Fruit fly (Drosophila melanogaster) whole organism, embryonic: Measurements from ENCODE around the gene CG14839.

ENCODE experiments used
- BtbVII ChIP-seq: fragments of 200-800 bp; sonication (Bioruptor generic); optimal IDR thresholded peaks from 3 replicates; lab custom pipeline; 2017; ENCODE audit warnings: missing biosample characterization, mild to moderate bottlenecking, missing genetic modification characterization
- C15 ChIP-seq: fragments of 200-800 bp; sonication (Bioruptor generic); IDR thresholded peaks from 3 replicates; pipeline ENCODE4 v1.3.6; 2022; ENCODE audit warnings: missing biosample characterization, missing genetic modification characterization
- CG11504 ChIP-seq: fragments of 200-800 bp; sonication (Bioruptor generic); optimal IDR thresholded peaks from 3 replicates; lab custom pipeline; 2019; ENCODE audit warnings: missing biosample characterization, mild to moderate bottlenecking, missing genetic modification characterization, moderate library complexity
- CG12299 ChIP-seq: fragments of 200-800 bp; sonication (Bioruptor generic); optimal IDR thresholded peaks from 2 replicates; lab custom pipeline; 2018; ENCODE audit warnings: missing biosample characterization, mild to moderate bottlenecking, missing genetic modification characterization
- CG13123 ChIP-seq: fragments of 200-800 bp; sonication (Bioruptor generic); optimal IDR thresholded peaks from 2 replicates; lab custom pipeline; 2016; ENCODE audit warnings: missing biosample characterization, missing genetic modification characterization
- CG13287 ChIP-seq: fragments of 200-800 bp; sonication (Bioruptor generic); IDR thresholded peaks from 2 replicates; pipeline ENCODE4 v1.3.6; 2022; ENCODE audit warnings: missing biosample characterization, missing genetic modification characterization; ENCODE audit not compliant: partially characterized antibody
- CG14050 ChIP-seq: fragments of 200-800 bp; sonication (Bioruptor generic); IDR thresholded peaks from 3 replicates; pipeline ENCODE4 v1.3.6; 2022; ENCODE audit warnings: missing biosample characterization, missing genetic modification characterization
- CG14860 ChIP-seq: fragments of 200-800 bp; sonication (Bioruptor generic); IDR thresholded peaks from 3 replicates; pipeline ENCODE4 v1.3.6; 2022; ENCODE audit warnings: missing biosample characterization, missing genetic modification characterization; ENCODE audit not compliant: partially characterized antibody
- CG16863 ChIP-seq: fragments of 200-800 bp; sonication (Bioruptor generic); optimal IDR thresholded peaks from 3 replicates; lab custom pipeline; 2016; ENCODE audit warnings: missing biosample characterization, missing genetic modification characterization
- CG17912 ChIP-seq: fragments of 200-800 bp; sonication (Bioruptor generic); optimal IDR thresholded peaks from 2 replicates; lab custom pipeline; 2018; ENCODE audit warnings: missing biosample characterization, mild to moderate bottlenecking, missing genetic modification characterization
- CG18262 ChIP-seq: fragments of 200-800 bp; optimal IDR thresholded peaks from 3 replicates; lab custom pipeline; 2019; ENCODE audit warnings: missing biosample characterization, mild to moderate bottlenecking, missing genetic modification characterization, moderate library complexity
- CG18764 ChIP-seq: fragments of 200-800 bp; sonication (Bioruptor generic); optimal IDR thresholded peaks from 3 replicates; lab custom pipeline; 2016; ENCODE audit warnings: missing biosample characterization, missing genetic modification characterization
- CG33557 ChIP-seq: fragments of 200-800 bp; sonication (Bioruptor generic); optimal IDR thresholded peaks from 2 replicates; lab custom pipeline; 2019; ENCODE audit warnings: missing biosample characterization, mild to moderate bottlenecking, missing genetic modification characterization, moderate library complexity
- CG5180 ChIP-seq: fragments of 200-800 bp; sonication (Bioruptor generic); optimal IDR thresholded peaks from 3 replicates; lab custom pipeline; 2017; ENCODE audit warnings: missing biosample characterization, missing genetic modification characterization, mild to moderate bottlenecking, moderate library complexity, missing genetic modification reagents
- CG6175 ChIP-seq: fragments of 200-800 bp; sonication (Bioruptor generic); IDR thresholded peaks from 3 replicates; pipeline ENCODE4 v1.3.6; 2022; ENCODE audit warnings: missing biosample characterization, missing genetic modification characterization
- CG7839 ChIP-seq: fragments of 200-800 bp; sonication (Bioruptor generic); optimal IDR thresholded peaks from 3 replicates; lab custom pipeline; 2018; ENCODE audit warnings: missing biosample characterization, mild to moderate bottlenecking, missing genetic modification characterization, moderate library complexity
- CG8290 ChIP-seq, 3 experiments: fragments of 200-800 bp; sonication (Bioruptor generic); optimal IDR thresholded peaks; 2 replicates each; lab custom pipeline; 2016 to 2019; ENCODE audit warnings: missing biosample characterization in 3 of 3, missing genetic modification characterization in 3 of 3, mild to moderate bottlenecking in 2 of 3, moderate library complexity in 1 of 3
- CG9215 ChIP-seq: fragments of 200-800 bp; sonication (Bioruptor generic); IDR thresholded peaks from 2 replicates; pipeline ENCODE4 v1.3.6; 2022; ENCODE audit warnings: missing biosample characterization, missing genetic modification characterization
- CG9932 ChIP-seq: fragments of 200-800 bp; sonication (Bioruptor generic); IDR thresholded peaks from 2 replicates; pipeline ENCODE4 v1.3.6; 2022; ENCODE audit warnings: missing biosample characterization, missing genetic modification characterization
- CoRest ChIP-seq: fragments of 200-800 bp; sonication (Bioruptor generic); optimal IDR thresholded peaks from 3 replicates; lab custom pipeline; 2018; ENCODE audit warnings: missing biosample characterization, mild to moderate bottlenecking, missing genetic modification characterization, moderate library complexity
- Dbx ChIP-seq: fragments of 200-800 bp; sonication (Bioruptor generic); IDR thresholded peaks from 3 replicates; pipeline ENCODE4 v1.3.6; 2022; ENCODE audit warnings: missing biosample characterization, missing genetic modification characterization
- Dip3 ChIP-seq: fragments of 200-800 bp; sonication (Bioruptor generic); optimal IDR thresholded peaks from 3 replicates; lab custom pipeline; 2016; ENCODE audit warnings: missing biosample characterization, missing genetic modification characterization
- E2f1 ChIP-seq: fragments of 200-800 bp; sonication (Bioruptor generic); IDR thresholded peaks from 2 replicates; pipeline ENCODE4 v1.3.6; 2022; ENCODE audit warnings: missing biosample characterization, missing genetic modification characterization
- Eip74EF ChIP-seq, 2 experiments: fragments of 200-800 bp in 1 of 2; fragments of >200 bp in 1 of 2; sonication (Bioruptor generic) in 1 of 2; optimal IDR thresholded peaks; 2 replicates each; lab custom pipeline; 2017 to 2019; ENCODE audit warnings: missing biosample characterization in 2 of 2, missing genetic modification characterization in 2 of 2, mild to moderate bottlenecking in 1 of 2, moderate library complexity in 1 of 2
- Hey ChIP-seq: fragments of 200-800 bp; sonication (Bioruptor generic); optimal IDR thresholded peaks from 3 replicates; lab custom pipeline; 2018; ENCODE audit warnings: missing biosample characterization, mild to moderate bottlenecking, missing genetic modification characterization
- Kr ChIP-seq: fragments of 200-800 bp; sonication (Bioruptor generic); optimal IDR thresholded peaks from 2 replicates; lab custom pipeline; 2017; ENCODE audit warnings: missing biosample characterization, mild to moderate bottlenecking, missing genetic modification characterization
- NfI ChIP-seq: fragments of 200-800 bp; sonication (Bioruptor generic); optimal IDR thresholded peaks from 3 replicates; lab custom pipeline; 2018; ENCODE audit warnings: missing biosample characterization, mild to moderate bottlenecking, missing genetic modification characterization, moderate library complexity
- Pdp1 ChIP-seq, 2 experiments: fragments of 200-800 bp; sonication (Bioruptor generic); optimal IDR thresholded peaks; 3 replicates each; lab custom pipeline; 2016; ENCODE audit warnings: missing biosample characterization in 2 of 2, missing genetic modification characterization in 2 of 2, mild to moderate bottlenecking in 1 of 2, moderate library complexity in 1 of 2
- Rfx ChIP-seq: fragments of 200-800 bp; sonication (Bioruptor generic); IDR thresholded peaks from 2 replicates; pipeline ENCODE4 v1.3.6; 2022; ENCODE audit warnings: missing biosample characterization, missing genetic modification characterization
- Sox100B ChIP-seq: fragments of 200-800 bp; sonication (Bioruptor generic); optimal IDR thresholded peaks from 3 replicates; lab custom pipeline; 2018; ENCODE audit warnings: missing biosample characterization, mild to moderate bottlenecking, missing genetic modification characterization
- Usf ChIP-seq: fragments of 200-800 bp; sonication (Bioruptor generic); optimal IDR thresholded peaks from 2 replicates; lab custom pipeline; 2017; ENCODE audit warnings: missing genotype, missing biosample characterization, missing genetic modification characterization
- bigmax ChIP-seq: fragments of 200-800 bp; sonication (Bioruptor generic); optimal IDR thresholded peaks from 2 replicates; lab custom pipeline; 2018; ENCODE audit warnings: missing biosample characterization, mild to moderate bottlenecking, missing genetic modification characterization
- bowl ChIP-seq: fragments of 200-800 bp; sonication (Bioruptor generic); IDR thresholded peaks from 2 replicates; pipeline ENCODE4 v1.3.6; 2022; ENCODE audit warnings: missing biosample characterization, missing genetic modification characterization
- da ChIP-seq: fragments of 200-800 bp; sonication (Bioruptor generic); optimal IDR thresholded peaks from 2 replicates; lab custom pipeline; 2016; ENCODE audit warnings: missing biosample characterization, missing genetic modification characterization
- dmrt99B ChIP-seq: fragments of 200-800 bp; sonication (Bioruptor generic); optimal IDR thresholded peaks from 2 replicates; lab custom pipeline; 2018; ENCODE audit warnings: missing biosample characterization, mild to moderate bottlenecking, missing genetic modification characterization, moderate library complexity
- hkb ChIP-seq, 2 experiments: fragments of 200-800 bp in 1 of 2; fragments of >200 bp in 1 of 2; sonication (Bioruptor generic) in 1 of 2; IDR thresholded peaks in 1 of 2; optimal IDR thresholded peaks in 1 of 2; 2 replicates each; pipeline versions ENCODE4 v1.3.6 to Lab custom; 2017 to 2022; ENCODE audit warnings: missing biosample characterization in 1 of 2, missing genetic modification characterization in 1 of 2
- ken ChIP-seq: fragments of 200-800 bp; sonication (Bioruptor generic); IDR thresholded peaks from 3 replicates; pipeline ENCODE4 v1.3.6; 2022; ENCODE audit warnings: missing biosample characterization, missing genetic modification characterization
- lab ChIP-seq: fragments of 200-800 bp; sonication (Bioruptor generic); optimal IDR thresholded peaks from 3 replicates; lab custom pipeline; 2017; ENCODE audit warnings: missing biosample characterization, missing genetic modification characterization, mild to moderate bottlenecking, moderate library complexity, missing genetic modification reagents
- nmo ChIP-seq: fragments of 200-800 bp; sonication (Bioruptor generic); optimal IDR thresholded peaks from 2 replicates; lab custom pipeline; 2018; ENCODE audit warnings: missing biosample characterization, mild to moderate bottlenecking, missing genetic modification characterization, moderate library complexity
- org-1 ChIP-seq: fragments of 200-800 bp; sonication (Bioruptor generic); optimal IDR thresholded peaks from 2 replicates; lab custom pipeline; 2017; ENCODE audit warnings: missing biosample characterization, missing genetic modification characterization
- pros ChIP-seq: fragments of 200-800 bp; sonication (Bioruptor generic); optimal IDR thresholded peaks from 3 replicates; lab custom pipeline; 2019; ENCODE audit warnings: missing biosample characterization, mild to moderate bottlenecking, missing genetic modification characterization, moderate library complexity
- pzg ChIP-seq: fragments of 200-800 bp; sonication (Bioruptor generic); optimal IDR thresholded peaks from 3 replicates; lab custom pipeline; 2018; ENCODE audit warnings: missing biosample characterization, mild to moderate bottlenecking, missing genetic modification characterization, moderate library complexity
- slbo ChIP-seq: fragments of 200-800 bp; sonication (Bioruptor generic); IDR thresholded peaks from 2 replicates; pipeline ENCODE4 v1.3.6; 2022; ENCODE audit warnings: missing biosample characterization, missing genetic modification characterization
- stwl ChIP-seq: fragments of 200-800 bp; sonication (Bioruptor generic); optimal IDR thresholded peaks from 3 replicates; lab custom pipeline; 2018; ENCODE audit warnings: missing biosample characterization, mild to moderate bottlenecking, missing genetic modification characterization, moderate library complexity
- tgo ChIP-seq: fragments of 200-800 bp; sonication (Bioruptor generic); IDR thresholded peaks from 3 replicates; pipeline ENCODE4 v1.3.6; 2022; ENCODE audit warnings: missing biosample characterization, missing genetic modification characterization
- vvl ChIP-seq: fragments of 200-800 bp; sonication (Bioruptor generic); IDR thresholded peaks from 2 replicates; pipeline ENCODE4 v1.3.6; 2022; ENCODE audit warnings: missing biosample characterization, missing genetic modification characterization
- zf30C ChIP-seq: fragments of 200-800 bp; sonication (Bioruptor generic); optimal IDR thresholded peaks from 3 replicates; lab custom pipeline; 2018; ENCODE audit warnings: missing biosample characterization, mild to moderate bottlenecking, missing genetic modification characterization

The CG14839 gene

DNA sequence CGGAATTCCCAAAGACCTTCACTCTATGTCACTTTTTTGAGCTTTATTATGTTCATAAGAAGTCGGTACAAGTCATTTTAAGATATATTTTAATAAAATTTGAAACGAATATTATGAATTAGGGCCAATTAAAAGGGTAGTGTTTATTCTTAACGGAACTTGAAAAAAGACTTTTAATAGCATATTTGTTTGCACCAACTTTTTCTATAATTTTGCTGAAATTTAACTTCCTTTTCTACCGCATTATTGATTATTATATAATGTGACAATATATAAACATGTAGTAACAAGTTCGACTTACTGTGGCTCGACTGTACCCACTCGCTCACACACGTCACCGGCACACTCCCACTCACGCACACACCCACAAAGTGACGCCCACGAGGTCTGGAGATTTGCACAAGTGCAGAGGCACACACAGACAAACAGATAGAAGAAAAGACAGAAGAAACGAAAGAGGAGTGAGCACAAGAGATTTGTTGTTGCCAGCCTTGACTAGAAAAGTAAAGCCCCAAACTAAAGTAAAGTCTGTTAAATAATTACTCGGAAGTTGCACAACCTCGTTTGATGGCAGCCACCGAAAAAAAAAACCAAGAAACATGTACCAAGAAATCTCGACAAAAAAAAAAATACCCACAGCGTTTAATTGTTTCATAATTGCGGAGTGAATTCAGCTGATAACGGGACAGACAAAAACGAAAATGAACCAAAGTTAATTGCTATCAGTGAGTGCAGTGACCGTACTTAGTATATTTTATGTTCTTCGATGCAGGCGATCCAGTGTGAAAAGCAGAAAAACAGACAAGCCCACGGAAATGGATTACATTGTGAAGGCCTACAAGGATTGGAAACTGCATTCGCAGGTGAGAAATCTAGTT, 28.0 kb downstream of the CG14839 start (continued):
- no peak for TF ChIP-seq Kr (GFP tag; lab: Kevin White, UChicago)
- TF ChIP-seq lab (GFP tag; lab: Kevin White, UChicago), result peak; percentile 48
- no peak for TF ChIP-seq CG33557
- TF ChIP-seq Sox100B (GFP tag; lab: Kevin White, UChicago), result peak; percentile 24
- TF ChIP-seq CG14860 (GFP tag; lab: Robert Waterston, UW), result no peak
- TF ChIP-seq BtbVII (GFP tag; lab: Kevin White, UChicago), result no peak
- TF ChIP-seq pros (GFP tag; lab: Kevin White, UChicago), result no peak
- no peak for TF ChIP-seq CG13287
- peak; percentile 14 for TF ChIP-seq org-1 (GFP tag; lab: Kevin White, UChicago)
- peak in 1 of 2 experiments; percentile 43 for TF ChIP-seq Pdp1 (GFP tag; optimal IDR thresholded peaks at IDR 0.05; lab: Kevin White, UChicago)
- TF ChIP-seq CG9215, result no peak
- no peak for TF ChIP-seq da (GFP tag; lab: Kevin White, UChicago)
- TF ChIP-seq CG16863, result no peak
- no peak for TF ChIP-seq stwl (tag; lab: Kevin White, UChicago)
- TF ChIP-seq zf30C (GFP tag; lab: Kevin White, UChicago), result no peak
- no peak for TF ChIP-seq NfI (GFP tag; lab: Kevin White, UChicago)
- TF ChIP-seq CG14050 (GFP tag; lab: Robert Waterston, UW), result no peak
- TF ChIP-seq CG11504 (tag; lab: Kevin White, UChicago), result peak; percentile 61
- TF ChIP-seq vvl (GFP tag; lab: Robert Waterston, UW), result 0 out of 2 replicates have a peak, but pooled peaks have one; percentile 23
- TF ChIP-seq CG12299 (tag; lab: Kevin White, UChicago), result no peak
- TF ChIP-seq CG17912 (GFP tag; lab: Kevin White, UChicago), result no peak
- TF ChIP-seq Eip74EF (GFP tag; optimal IDR thresholded peaks at IDR 0.05; lab: Kevin White, UChicago), result peak in 1 of 2 experiments; percentile 57
- TF ChIP-seq CG8290 (GFP tag; optimal IDR thresholded peaks at IDR 0.05; lab: Kevin White, UChicago), result no peak
- peak in 1 of 2 experiments; percentile 15 for TF ChIP-seq CG8290 (tag; optimal IDR thresholded peaks at IDR 0.05; lab: Kevin White, UChicago)
- TF ChIP-seq bigmax (GFP tag; lab: Kevin White, UChicago), result no peak
- TF ChIP-seq hkb (optimal IDR thresholded peaks at IDR 0.05; lab: Kevin White, UChicago), result no peak
- no peak for TF ChIP-seq hkb (GFP tag; IDR thresholded peaks at IDR 0.05; lab: Robert Waterston, UW)
- TF ChIP-seq dmrt99B (tag; lab: Kevin White, UChicago), result peak; percentile 53
- 0 out of 3 replicates have a peak, but pooled peaks have one; percentile 15 for TF ChIP-seq Dbx
- 0 out of 2 replicates have a peak, but pooled peaks have one; percentile 4 for TF ChIP-seq CG9932 (GFP tag; lab: Robert Waterston, UW)
- no peak for TF ChIP-seq Usf
- TF ChIP-seq Hey (tag; lab: Kevin White, UChicago), result no peak
- peak; percentile 5 for TF ChIP-seq CG5180 (GFP tag; lab: Kevin White, UChicago)
- no peak for TF ChIP-seq pzg (GFP tag; lab: Kevin White, UChicago)
- no peak for TF ChIP-seq CG18764 (GFP tag; lab: Kevin White, UChicago)
- peak; percentile 30 for TF ChIP-seq CoRest (tag; lab: Kevin White, UChicago)
- no peak for TF ChIP-seq E2f1 (GFP tag; lab: Robert Waterston, UW)
- TF ChIP-seq CG18262, result peak; percentile 18
- no peak for TF ChIP-seq bowl (GFP tag; lab: Robert Waterston, UW)
- peak; percentile 41 for TF ChIP-seq CG7839 (tag; lab: Kevin White, UChicago)
- no peak for TF ChIP-seq Dip3 (GFP tag; lab: Kevin White, UChicago)
- TF ChIP-seq CG6175 (GFP tag; lab: Robert Waterston, UW), result no peak
- TF ChIP-seq slbo (GFP tag; lab: Robert Waterston, UW), result peak; percentile 29; the same call in 1 of the 2 replicates
- no peak for TF ChIP-seq C15 (GFP tag; lab: Robert Waterston, UW)
- peak; percentile 29 for TF ChIP-seq Rfx (GFP tag; lab: Robert Waterston, UW)
- TF ChIP-seq nmo (GFP tag; lab: Kevin White, UChicago), result peak; percentile 22
- TF ChIP-seq ken (GFP tag; lab: Robert Waterston, UW), result no peak
- TF ChIP-seq tgo (GFP tag; lab: Robert Waterston, UW), result peak; percentile 19; the same call in 1 of the 3 replicates
- no peak for TF ChIP-seq CG13123
